Fruit fly (Drosophila melanogaster): ENCODE results near the gene CG10013.

CG10013 gene

DNA sequence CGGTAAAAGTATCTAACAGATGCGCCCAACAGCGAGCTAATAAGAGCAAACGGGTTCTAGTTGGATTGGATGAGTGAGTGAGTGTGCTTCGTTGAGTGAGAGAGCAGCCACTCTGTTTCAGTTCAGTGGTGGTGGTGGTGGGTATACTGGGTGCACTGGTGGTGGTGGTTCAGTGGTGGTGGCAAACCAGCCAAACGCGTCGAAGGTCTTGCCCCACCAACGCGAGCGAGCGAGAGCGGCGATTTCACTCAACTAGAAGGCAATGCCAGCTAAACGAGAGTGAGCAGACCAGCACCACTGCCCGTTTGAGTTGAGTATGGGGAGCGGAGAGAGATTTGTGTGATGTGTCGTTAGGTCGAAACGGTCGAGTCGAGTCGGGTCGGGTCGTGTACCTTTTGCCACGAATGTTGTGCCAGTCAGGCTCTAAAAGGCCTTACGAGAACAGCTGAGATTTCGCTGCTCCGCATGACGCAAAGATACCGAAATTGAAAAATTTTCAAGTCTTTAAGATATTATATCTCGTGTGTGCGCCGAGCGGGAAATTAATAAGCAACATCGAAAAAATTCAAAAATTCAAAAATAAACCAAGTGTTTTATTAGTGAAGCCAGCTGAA lies 42.5 kb upstream of the CG10013 start (continued):
- peak; percentile 42; the same call in 1 of the 2 replicates for TF ChIP-seq sob (GFP tag; IDR thresholded peaks at IDR 0.05)
- no peak for TF ChIP-seq p53 (GFP tag; optimal IDR thresholded peaks at IDR 0.05)
- no peak for TF ChIP-seq HLH3B (GFP tag; IDR thresholded peaks at IDR 0.05)
- peak; percentile 37 for TF ChIP-seq HmgD (GFP tag; optimal IDR thresholded peaks at IDR 0.05)
- no peak for TF ChIP-seq CG1603 (tag; optimal IDR thresholded peaks at IDR 0.05)
- peak; percentile 87 for TF ChIP-seq Nf-YA (GFP tag; IDR thresholded peaks at IDR 0.05)
- peak; percentile 1 for TF ChIP-seq pros (GFP tag; optimal IDR thresholded peaks at IDR 0.05)
- TF ChIP-seq sr (GFP tag; IDR thresholded peaks at IDR 0.05), result peak; percentile 26; the same call in 1 of the 3 replicates
- no peak for TF ChIP-seq CG3847 (GFP tag; IDR thresholded peaks at IDR 0.05)
- TF ChIP-seq emc (GFP tag; optimal IDR thresholded peaks at IDR 0.05), result no peak
- no peak for TF ChIP-seq dpn (GFP tag; optimal IDR thresholded peaks at IDR 0.05)
- peak; percentile 72 for TF ChIP-seq Drgx (GFP tag; IDR thresholded peaks at IDR 0.05)
- TF ChIP-seq Dll (GFP tag; IDR thresholded peaks at IDR 0.05; ENCODE audit: partially characterized antibody), result peak; percentile 49; the same call in 1 of the 4 replicates
- no peak for TF ChIP-seq CG6854 (GFP tag; optimal IDR thresholded peaks at IDR 0.05)
- TF ChIP-seq CG11093 (GFP tag; IDR thresholded peaks at IDR 0.05), result no peak

DNA sequence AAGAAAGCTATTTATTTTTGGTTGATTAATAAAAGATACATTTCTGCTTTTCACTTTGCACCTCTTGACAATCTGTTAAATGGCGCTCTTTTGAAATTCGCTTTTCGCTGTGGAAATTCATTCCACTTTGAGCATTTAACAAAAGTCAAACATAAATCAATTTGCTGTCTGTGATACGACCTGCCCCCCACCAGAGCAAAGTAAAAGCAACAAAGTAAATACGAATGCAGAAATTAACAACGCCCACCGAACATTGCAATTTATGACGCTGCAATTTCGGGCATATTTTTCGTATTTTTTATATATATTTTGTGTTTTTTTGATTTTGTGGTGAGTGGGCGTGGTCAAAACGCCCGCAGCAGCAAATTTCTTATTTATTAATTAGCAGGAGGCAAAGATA lies 37.7 kb upstream of the CG10013 start:
- TF ChIP-seq CG3065 (GFP tag; optimal IDR thresholded peaks at IDR 0.05) (no peak), MTF-1 (GFP tag; optimal IDR thresholded peaks at IDR 0.05; ENCODE audit: borderline replicate concordance) (no peak), CG10366 (GFP tag; IDR thresholded peaks at IDR 0.05) (no peak)

DNA sequence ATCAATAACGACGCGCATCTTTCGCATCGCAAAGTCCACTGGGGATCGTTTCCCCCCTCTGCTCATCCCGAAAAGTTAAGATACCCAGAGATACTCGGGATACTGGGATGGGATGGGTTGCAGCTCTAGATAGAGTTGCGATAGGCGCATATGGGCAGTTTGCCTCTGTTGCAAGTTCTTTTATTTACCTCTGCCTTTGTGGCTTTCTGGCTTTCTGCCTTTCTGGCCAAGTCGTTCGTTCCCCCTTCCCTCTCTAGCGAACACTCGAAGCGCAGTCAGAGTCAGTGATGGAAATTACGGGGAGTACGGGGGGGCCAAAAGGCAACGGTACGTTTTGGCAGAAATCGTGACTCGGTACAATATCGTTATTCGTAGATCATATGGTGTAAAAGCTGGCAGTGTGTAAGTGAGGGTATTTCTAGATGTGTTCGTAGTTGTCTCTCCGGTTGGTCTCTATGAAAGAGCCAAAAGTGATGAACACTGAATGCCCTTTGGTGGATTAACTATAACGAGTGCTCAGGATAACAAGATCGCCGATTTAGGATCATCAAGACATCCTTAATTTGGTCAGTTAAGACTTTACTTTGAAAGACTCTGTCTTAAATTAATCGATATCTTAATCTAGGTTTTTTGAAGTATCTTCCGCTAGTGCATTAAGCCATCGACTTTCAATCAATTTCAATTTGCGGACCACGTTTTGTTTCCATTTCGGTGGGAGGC lies 34.6 kb upstream of the CG10013 start:
- peak; percentile 59 for TF ChIP-seq Ets65A (GFP tag)
- TF ChIP-seq CG12071 (GFP tag; optimal IDR thresholded peaks at IDR 0.05), result no peak
- no peak for TF ChIP-seq CG17328 (GFP tag; IDR thresholded peaks at IDR 0.05)

DNA sequence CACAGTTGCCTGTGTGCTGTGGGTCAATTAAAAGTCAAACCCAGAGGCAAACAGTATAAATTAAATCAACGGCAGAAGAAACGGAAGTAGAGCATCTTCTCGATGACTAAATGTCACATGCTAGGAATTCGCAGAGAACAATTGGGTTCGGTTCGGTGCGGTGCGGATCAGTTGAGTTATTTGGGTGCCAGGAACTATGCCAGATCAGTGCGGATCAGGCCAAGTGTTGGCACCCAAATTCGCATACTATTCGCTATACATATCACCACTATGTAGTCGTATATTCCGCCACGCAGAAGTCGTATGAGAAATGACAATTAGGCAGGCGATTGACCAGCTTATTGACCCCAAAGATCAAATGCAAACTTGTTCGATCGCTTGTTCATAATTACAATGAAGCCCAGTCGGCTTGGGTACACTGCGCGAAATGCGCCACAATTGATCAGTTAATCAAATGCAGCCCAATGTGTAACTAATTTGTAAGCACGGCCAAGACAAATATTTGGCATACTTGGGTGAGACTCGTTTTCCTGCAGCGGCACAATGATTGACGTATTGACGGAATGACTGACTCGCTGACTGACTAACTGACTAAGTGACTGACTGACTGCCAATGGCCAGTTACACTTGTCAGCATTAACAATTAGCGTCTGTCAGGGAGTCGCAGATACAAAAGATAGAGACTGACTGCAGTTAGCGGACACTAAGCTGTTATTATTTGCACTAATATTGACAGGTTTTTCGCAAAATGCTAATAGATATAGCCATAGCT lies 32.7 kb upstream of the CG10013 start:
- TF ChIP-seq CG8281 (tag; optimal IDR thresholded peaks at IDR 0.05), result peak; percentile 97
- no peak for TF ChIP-seq CG2116 (GFP tag; optimal IDR thresholded peaks at IDR 0.05)

DNA sequence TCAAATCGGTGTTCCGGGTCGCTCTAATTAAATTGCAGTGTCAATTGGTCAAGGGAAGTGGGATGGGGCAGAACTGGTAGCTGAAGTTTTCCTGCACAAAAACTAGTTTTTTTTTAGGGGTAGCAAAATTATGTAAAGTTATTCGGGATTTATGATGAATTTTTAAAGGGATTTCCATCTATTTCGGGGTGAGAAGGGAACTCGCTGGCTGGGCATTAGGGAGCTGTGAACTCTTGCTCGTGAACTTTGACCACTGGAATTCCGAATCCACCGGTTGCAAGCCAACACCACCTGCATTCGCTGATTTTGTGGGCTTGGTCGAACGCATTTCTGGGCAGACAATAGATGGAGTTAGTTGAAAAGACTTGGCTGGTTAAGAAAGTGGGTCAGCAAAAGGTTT lies 31.4 kb upstream of the CG10013 start:
- TF ChIP-seq nerfin-1 (tag; optimal IDR thresholded peaks at IDR 0.05), result peak; percentile 70
- peak; percentile 16 for TF ChIP-seq gsb-n (tag; optimal IDR thresholded peaks at IDR 0.05)
- TF ChIP-seq psq (GFP tag; optimal IDR thresholded peaks at IDR 0.05), result no peak
- peak; percentile 18 for TF ChIP-seq Ets65A (GFP tag)

DNA sequence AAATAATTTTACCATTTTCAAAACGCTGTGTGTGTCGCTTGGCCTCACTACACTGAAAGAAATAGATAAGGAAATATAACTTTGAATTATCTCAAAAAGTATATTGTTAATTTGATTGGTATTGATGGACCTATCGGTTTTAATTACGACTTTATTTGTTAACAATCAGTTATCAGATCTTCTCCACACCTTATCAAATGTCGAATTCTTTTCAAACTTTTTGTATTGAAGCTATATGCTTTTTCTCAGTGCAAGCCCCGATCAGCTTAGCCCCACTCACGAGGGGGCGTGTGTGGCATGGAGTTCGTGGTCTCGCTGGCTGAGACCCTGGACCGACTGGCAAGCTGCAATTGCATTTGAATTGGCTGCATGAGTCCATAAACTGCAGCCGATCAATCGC lies 26.1 kb upstream of the CG10013 start:
- peak; percentile 81 for TF ChIP-seq Drgx (GFP tag; IDR thresholded peaks at IDR 0.05)
- TF ChIP-seq bsh (GFP tag; optimal IDR thresholded peaks at IDR 0.05), result peak in 1 of 2 experiments; percentile 25
- TF ChIP-seq sens (GFP tag), result peak; percentile 56
- no peak for TF ChIP-seq psq (GFP tag; optimal IDR thresholded peaks at IDR 0.05)
- TF ChIP-seq hb (GFP tag; IDR thresholded peaks at IDR 0.05; ENCODE audit: partially characterized antibody), result no peak
- no peak for TF ChIP-seq crp (GFP tag; optimal IDR thresholded peaks at IDR 0.05)
